Fruit fly (Drosophila melanogaster): ENCODE data around the gene CG7794.

The CG7794 gene

dm6 chr3R:18049272-18050015 is 25.9 kb downstream of the CG7794 start:
- TF ChIP-seq psq (optimal IDR thresholded peaks at IDR 0.05) (no peak), ttk (optimal IDR thresholded peaks at IDR 0.05) (no peak), h (optimal IDR thresholded peaks at IDR 0.05) (no peak), insv (optimal IDR thresholded peaks at IDR 0.05) (no peak), Myc (optimal IDR thresholded peaks at IDR 0.05) (no peak)

- TF ChIP-seq Sin3A (optimal IDR thresholded peaks at IDR 0.05) (no peak), h (optimal IDR thresholded peaks at IDR 0.05) (no peak), Myc (optimal IDR thresholded peaks at IDR 0.05) (no peak), psq (optimal IDR thresholded peaks at IDR 0.05) (no peak), insv (optimal IDR thresholded peaks at IDR 0.05) (no peak)
Observed at dm6 chr3R:18050016-18050556, 26.6 kb downstream of the CG7794 start.

dm6 chr3R:18050585-18050984 is 27.1 kb downstream of the CG7794 start:
- no peak for TF ChIP-seq psq (optimal IDR thresholded peaks at IDR 0.05)
- TF ChIP-seq Sin3A (optimal IDR thresholded peaks at IDR 0.05), result no peak
- no peak for TF ChIP-seq h (optimal IDR thresholded peaks at IDR 0.05)
- no peak for TF ChIP-seq insv (optimal IDR thresholded peaks at IDR 0.05)
- TF ChIP-seq Myc (optimal IDR thresholded peaks at IDR 0.05), result no peak
- TF ChIP-seq ttk (optimal IDR thresholded peaks at IDR 0.05), result no peak

dm6 chr3R:18052799-18053586 is 29.5 kb downstream of the CG7794 start, which contains the start of gene htl:
Gene htl (minus strand): TSS chr3R:18052984.
- TF ChIP-seq ttk (optimal IDR thresholded peaks at IDR 0.05) (no peak), Myc (optimal IDR thresholded peaks at IDR 0.05) (no peak), psq (optimal IDR thresholded peaks at IDR 0.05) (no peak), insv (optimal IDR thresholded peaks at IDR 0.05) (no peak)

- TF ChIP-seq Myc (optimal IDR thresholded peaks at IDR 0.05) (no peak), Sin3A (optimal IDR thresholded peaks at IDR 0.05) (no peak), insv (optimal IDR thresholded peaks at IDR 0.05) (no peak), h (optimal IDR thresholded peaks at IDR 0.05) (no peak), psq (optimal IDR thresholded peaks at IDR 0.05) (no peak), ttk (optimal IDR thresholded peaks at IDR 0.05) (no peak)
Observed at dm6 chr3R:18058401-18058800, 34.9 kb downstream of the CG7794 start.

- no peak for TF ChIP-seq insv (optimal IDR thresholded peaks at IDR 0.05)
Observed at dm6 chr3R:18060551-18060950, 37.0 kb downstream of the CG7794 start.

dm6 chr3R:18063168-18063792 is 39.8 kb downstream of the CG7794 start:
- TF ChIP-seq psq (optimal IDR thresholded peaks at IDR 0.05) (no peak), insv (optimal IDR thresholded peaks at IDR 0.05) (no peak), h (optimal IDR thresholded peaks at IDR 0.05) (no peak), Myc (optimal IDR thresholded peaks at IDR 0.05) (no peak), ttk (optimal IDR thresholded peaks at IDR 0.05) (no peak), Sin3A (optimal IDR thresholded peaks at IDR 0.05) (no peak)

dm6 chr3R:18064369-18064768 is 40.9 kb downstream of the CG7794 start:
- TF ChIP-seq Myc (optimal IDR thresholded peaks at IDR 0.05), result no peak
- no peak for TF ChIP-seq Sin3A (optimal IDR thresholded peaks at IDR 0.05)
- TF ChIP-seq insv (optimal IDR thresholded peaks at IDR 0.05), result no peak
- no peak for TF ChIP-seq ttk (optimal IDR thresholded peaks at IDR 0.05)
- TF ChIP-seq h (optimal IDR thresholded peaks at IDR 0.05), result no peak
- TF ChIP-seq psq (optimal IDR thresholded peaks at IDR 0.05), result no peak

dm6 chr3R:18067930-18068329 is 44.4 kb downstream of the CG7794 start:
- no peak for TF ChIP-seq Sin3A (optimal IDR thresholded peaks at IDR 0.05)
- TF ChIP-seq Myc (optimal IDR thresholded peaks at IDR 0.05), result no peak
- no peak for TF ChIP-seq ttk (optimal IDR thresholded peaks at IDR 0.05)
- no peak for TF ChIP-seq insv (optimal IDR thresholded peaks at IDR 0.05)
- no peak for TF ChIP-seq psq (optimal IDR thresholded peaks at IDR 0.05)
- TF ChIP-seq h (optimal IDR thresholded peaks at IDR 0.05), result no peak

dm6 chr3R:18072982-18073381 is 49.5 kb downstream of the CG7794 start:
- TF ChIP-seq Sin3A (optimal IDR thresholded peaks at IDR 0.05) (no peak), insv (optimal IDR thresholded peaks at IDR 0.05) (no peak), Myc (optimal IDR thresholded peaks at IDR 0.05) (no peak), psq (optimal IDR thresholded peaks at IDR 0.05) (no peak), h (optimal IDR thresholded peaks at IDR 0.05) (no peak), ttk (optimal IDR thresholded peaks at IDR 0.05) (no peak)

Measured in Kc167 (cell line).